Worm (Caenorhabditis elegans): ENCODE results near the gene ent-5.

Gene ent-5

ce11 chrX:4616832-4617231, 32.2 kb downstream of the ent-5 start (continued):
- TF ChIP-seq lim-6 (tag; optimal IDR thresholded peaks at IDR 0.05) (no peak), madf-2 (tag; optimal IDR thresholded peaks at IDR 0.05) (no peak), tbx-7 (tag; optimal IDR thresholded peaks at IDR 0.05) (no peak), Y22D7AL.16 (tag; optimal IDR thresholded peaks at IDR 0.05) (no peak), hlh-30 (tag; optimal IDR thresholded peaks at IDR 0.05; ENCODE audit: insufficient read depth) (peak; percentile 3), K09A11.1 (tag; optimal IDR thresholded peaks at IDR 0.05; ENCODE audit: insufficient read depth) (no peak), unc-3 (GFP tag; conservative IDR thresholded peaks at IDR 0.05) (no peak), unc-3 (tag; optimal IDR thresholded peaks at IDR 0.05) (peak; percentile 9), ceh-30 (tag; optimal IDR thresholded peaks at IDR 0.05) (no peak), ceh-31 (tag; optimal IDR thresholded peaks at IDR 0.05) (peak; percentile 83), hlh-8 (tag; optimal IDR thresholded peaks at IDR 0.05) (no peak), dmd-4 (tag; optimal IDR thresholded peaks at IDR 0.05; ENCODE audit: borderline replicate concordance) (no peak), zip-5 (tag; optimal IDR thresholded peaks at IDR 0.05) (no peak), K02D7.2 (tag; optimal IDR thresholded peaks at IDR 0.05) (no peak), nfya-1 (tag; optimal IDR thresholded peaks at IDR 0.05) (no peak), elt-2 (tag; optimal IDR thresholded peaks at IDR 0.05) (no peak), pag-3 (tag; optimal IDR thresholded peaks at IDR 0.05; ENCODE audit: borderline replicate concordance) (no peak), sdc-2 (tag; optimal IDR thresholded peaks at IDR 0.05) (peak; percentile 61), ceh-9 (tag; optimal IDR thresholded peaks at IDR 0.05) (no peak), elt-4 (tag; optimal IDR thresholded peaks at IDR 0.05) (no peak), F13H6.1 (tag; optimal IDR thresholded peaks at IDR 0.05) (no peak), odd-2 (tag; optimal IDR thresholded peaks at IDR 0.05) (no peak), tbx-2 (tag; optimal IDR thresholded peaks at IDR 0.05) (peak; percentile 89)

- TF ChIP-seq pat-9 (tag; optimal IDR thresholded peaks at IDR 0.05) (no peak), mec-3 (tag; optimal IDR thresholded peaks at IDR 0.05; ENCODE audit: borderline replicate concordance) (no peak), C38D4.7 (GFP tag; optimal IDR thresholded peaks at IDR 0.05) (no peak), sdc-2 (tag; optimal IDR thresholded peaks at IDR 0.05) (no peak), unc-55 (GFP tag; optimal IDR thresholded peaks at IDR 0.05) (no peak), C08G9.2 (tag; optimal IDR thresholded peaks at IDR 0.05) (no peak), ttx-3 (tag; optimal IDR thresholded peaks at IDR 0.05) (no peak), unc-3 (GFP tag; conservative IDR thresholded peaks at IDR 0.05) (no peak), unc-3 (tag; optimal IDR thresholded peaks at IDR 0.05) (no peak), sox-4 (tag; optimal IDR thresholded peaks at IDR 0.05) (no peak), che-1 (tag; optimal IDR thresholded peaks at IDR 0.05) (no peak), sox-2 (GFP tag; IDR thresholded peaks at IDR 0.05) (no peak), Y22D7AL.16 (tag; optimal IDR thresholded peaks at IDR 0.05) (no peak), pax-1 (tag; optimal IDR thresholded peaks at IDR 0.05) (no peak), hlh-15 (tag; optimal IDR thresholded peaks at IDR 0.05) (no peak)
These were observed 34.0 kb downstream of the ent-5 start for ce11 chrX:4615034-4615433.

ce11 chrX:4609635-4610034, 39.4 kb downstream of the ent-5 start:
- TF ChIP-seq ceh-14 (tag; optimal IDR thresholded peaks at IDR 0.05) (no peak), dmd-4 (tag; optimal IDR thresholded peaks at IDR 0.05; ENCODE audit: borderline replicate concordance) (no peak)

ce11 chrX:4607300-4607699, 41.7 kb downstream of the ent-5 start:
- TF ChIP-seq rnt-1 (tag; optimal IDR thresholded peaks at IDR 0.05), result no peak
- no peak for TF ChIP-seq K02D7.2 (tag; optimal IDR thresholded peaks at IDR 0.05)
- no peak for TF ChIP-seq ztf-16 (tag; optimal IDR thresholded peaks at IDR 0.05)
- no peak for TF ChIP-seq tbx-7 (tag; optimal IDR thresholded peaks at IDR 0.05)
- no peak for TF ChIP-seq unc-55 (GFP tag; optimal IDR thresholded peaks at IDR 0.05)
- TF ChIP-seq madf-2 (tag; optimal IDR thresholded peaks at IDR 0.05), result no peak
- TF ChIP-seq pha-2 (tag; optimal IDR thresholded peaks at IDR 0.05), result no peak
- TF ChIP-seq ceh-6 (GFP tag; optimal IDR thresholded peaks at IDR 0.05), result no peak
- no peak for TF ChIP-seq K09A11.1 (tag; optimal IDR thresholded peaks at IDR 0.05; ENCODE audit: insufficient read depth)
- TF ChIP-seq ceh-45 (GFP tag; IDR thresholded peaks at IDR 0.05), result no peak
- no peak for TF ChIP-seq pha-4 (tag; optimal IDR thresholded peaks at IDR 0.05)
- no peak for TF ChIP-seq ref-2 (tag; optimal IDR thresholded peaks at IDR 0.05)
- TF ChIP-seq C08G9.2 (tag; optimal IDR thresholded peaks at IDR 0.05), result no peak
- no peak for TF ChIP-seq lim-6 (tag; optimal IDR thresholded peaks at IDR 0.05)
- TF ChIP-seq che-1 (tag; optimal IDR thresholded peaks at IDR 0.05), result no peak
- TF ChIP-seq ama-1 (optimal IDR thresholded peaks at IDR 0.05), result no peak
- TF ChIP-seq hlh-8 (tag; optimal IDR thresholded peaks at IDR 0.05), result no peak
- no peak for TF ChIP-seq ceh-9 (tag; optimal IDR thresholded peaks at IDR 0.05)
- no peak for TF ChIP-seq ttx-3 (tag; optimal IDR thresholded peaks at IDR 0.05)
